Fruit fly (Drosophila melanogaster) whole organism, embryonic: Measurements from ENCODE around the gene dpr14.

ENCODE experiments used
- Atf6 ChIP-seq: fragments of 200-800 bp; sonication (Bioruptor generic); IDR thresholded peaks from 2 replicates; pipeline ENCODE4 v1.3.6; 2022; ENCODE audit warnings: missing biosample characterization, missing genetic modification characterization
- B-H1 ChIP-seq: fragments of 200-800 bp; sonication (Bioruptor generic); IDR thresholded peaks from 3 replicates; pipeline ENCODE4 v1.3.6; 2022; ENCODE audit warnings: missing biosample characterization, missing genetic modification characterization
- Bteb2 ChIP-seq: fragments of 200-800 bp; sonication (Bioruptor generic); optimal IDR thresholded peaks from 2 replicates; lab custom pipeline; 2016; ENCODE audit warnings: missing biosample characterization, missing genetic modification characterization
- CG10654 ChIP-seq: fragments of 200-800 bp; sonication (Bioruptor generic); optimal IDR thresholded peaks from 2 replicates; lab custom pipeline; 2016; ENCODE audit warnings: missing biosample characterization, missing genetic modification characterization
- CG10979 ChIP-seq: fragments of 200-800 bp; sonication (Bioruptor generic); optimal IDR thresholded peaks from 2 replicates; lab custom pipeline; 2018; ENCODE audit warnings: missing biosample characterization, mild to moderate bottlenecking, missing genetic modification characterization, moderate library complexity
- CG11093 ChIP-seq: fragments of 200-800 bp; sonication (Bioruptor generic); IDR thresholded peaks from 3 replicates; pipeline ENCODE4 v1.3.6; 2022; ENCODE audit warnings: missing biosample characterization, missing genetic modification characterization
- CG11247 ChIP-seq: fragments of 200-800 bp; sonication (Bioruptor generic); IDR thresholded peaks from 2 replicates; pipeline ENCODE4 v1.3.6; 2022; ENCODE audit warnings: missing biosample characterization, missing genetic modification characterization
- CG11456 ChIP-seq: fragments of 200-800 bp; sonication (Bioruptor generic); IDR thresholded peaks from 3 replicates; pipeline ENCODE4 v1.3.6; 2022; ENCODE audit warnings: missing biosample characterization, missing genetic modification characterization
- CG11504 ChIP-seq: fragments of 200-800 bp; sonication (Bioruptor generic); optimal IDR thresholded peaks from 3 replicates; lab custom pipeline; 2019; ENCODE audit warnings: missing biosample characterization, mild to moderate bottlenecking, missing genetic modification characterization, moderate library complexity
- CG11695 ChIP-seq: fragments of 200-800 bp; sonication (Bioruptor generic); IDR thresholded peaks from 3 replicates; pipeline ENCODE4 v1.3.6; 2022; ENCODE audit warnings: missing biosample characterization, missing genetic modification characterization
- CG15479 ChIP-seq: fragments of 200-800 bp; sonication (Bioruptor generic); optimal IDR thresholded peaks from 3 replicates; lab custom pipeline; 2019; ENCODE audit warnings: missing biosample characterization, mild to moderate bottlenecking, missing genetic modification characterization, moderate library complexity
- CG16815 ChIP-seq: fragments of 200-800 bp; sonication (Bioruptor generic); optimal IDR thresholded peaks from 3 replicates; lab custom pipeline; 2017; ENCODE audit warnings: missing biosample characterization, mild to moderate bottlenecking, missing genetic modification characterization
- CG17385 ChIP-seq: fragments of 200-800 bp; sonication (Bioruptor generic); optimal IDR thresholded peaks from 3 replicates; lab custom pipeline; 2018; ENCODE audit warnings: missing biosample characterization, mild to moderate bottlenecking, missing genetic modification characterization
- CG17802 ChIP-seq: fragments of 200-800 bp; sonication (Bioruptor generic); optimal IDR thresholded peaks from 2 replicates; lab custom pipeline; 2018; ENCODE audit warnings: missing biosample characterization, mild to moderate bottlenecking, missing genetic modification characterization, moderate library complexity
- CG18262 ChIP-seq: fragments of 200-800 bp; optimal IDR thresholded peaks from 3 replicates; lab custom pipeline; 2019; ENCODE audit warnings: missing biosample characterization, mild to moderate bottlenecking, missing genetic modification characterization, moderate library complexity
- CG18619 ChIP-seq: fragments of 200-800 bp; sonication (Bioruptor generic); optimal IDR thresholded peaks from 3 replicates; lab custom pipeline; 2017; ENCODE audit warnings: missing biosample characterization, mild to moderate bottlenecking, missing genetic modification characterization
- CG2202 ChIP-seq: fragments of 200-800 bp; sonication (Bioruptor generic); optimal IDR thresholded peaks from 2 replicates; lab custom pipeline; 2018; ENCODE audit warnings: missing biosample characterization, mild to moderate bottlenecking, missing genetic modification characterization
- CG3281 ChIP-seq: fragments of 200-800 bp; sonication (Bioruptor generic); optimal IDR thresholded peaks from 3 replicates; lab custom pipeline; 2017; ENCODE audit warnings: missing biosample characterization, mild to moderate bottlenecking, missing genetic modification characterization
- CG3838 ChIP-seq: fragments of 200-800 bp; sonication (Bioruptor generic); optimal IDR thresholded peaks from 3 replicates; lab custom pipeline; 2016; ENCODE audit warnings: missing biosample characterization, missing genetic modification characterization
- CG3847 ChIP-seq: fragments of 200-800 bp; sonication (Bioruptor generic); IDR thresholded peaks from 2 replicates; pipeline ENCODE4 v1.3.6; 2022; ENCODE audit warnings: missing biosample characterization, missing genetic modification characterization
- CG42726 ChIP-seq: fragments of 200-800 bp; sonication (Bioruptor generic); IDR thresholded peaks from 2 replicates; pipeline ENCODE4 v1.3.6; 2022; ENCODE audit warnings: missing biosample characterization, missing genetic modification characterization; ENCODE audit not compliant: partially characterized antibody
- CG6175 ChIP-seq: fragments of 200-800 bp; sonication (Bioruptor generic); IDR thresholded peaks from 3 replicates; pipeline ENCODE4 v1.3.6; 2022; ENCODE audit warnings: missing biosample characterization, missing genetic modification characterization
- CG7556 ChIP-seq: fragments of 200-800 bp; sonication (Bioruptor generic); optimal IDR thresholded peaks from 2 replicates; lab custom pipeline; 2017; ENCODE audit warnings: missing biosample characterization, mild to moderate bottlenecking, missing genetic modification characterization
- CG7963 ChIP-seq: fragments of 200-800 bp; sonication (Bioruptor generic); IDR thresholded peaks from 3 replicates; pipeline ENCODE4 v1.3.6; 2022; ENCODE audit warnings: missing biosample characterization, missing genetic modification characterization; ENCODE audit not compliant: partially characterized antibody
- CTCF ChIP-seq: fragments of 200-800 bp; sonication (Bioruptor generic); optimal IDR thresholded peaks from 2 replicates; lab custom pipeline; 2017; ENCODE audit warnings: missing biosample characterization, mild to moderate bottlenecking, missing genetic modification characterization, moderate library complexity
- D ChIP-seq, 2 experiments: fragments of 200-800 bp in 1 of 2; fragments of >200 bp in 1 of 2; sonication (Bioruptor generic) in 1 of 2; optimal IDR thresholded peaks; 2 replicates in 1 of 2; 3 replicates in 1 of 2; lab custom pipeline; 2017; ENCODE audit warnings: mild to moderate bottlenecking in 1 of 2, missing biosample characterization in 1 of 2, missing genetic modification characterization in 1 of 2, missing genetic modification reagents in 1 of 2
- Gug ChIP-seq: fragments of 200-800 bp; sonication (Bioruptor generic); IDR thresholded peaks from 4 replicates; pipeline ENCODE4 v1.3.6; 2022; ENCODE audit warnings: missing biosample characterization, missing genetic modification characterization
- Hand ChIP-seq: fragments of 200-800 bp; sonication (Bioruptor generic); optimal IDR thresholded peaks from 2 replicates; lab custom pipeline; 2017; ENCODE audit warnings: mild to moderate bottlenecking, missing biosample characterization, missing genetic modification reagents, missing genetic modification characterization
- Hmr ChIP-seq: fragments of 200-800 bp; sonication (Bioruptor generic); optimal IDR thresholded peaks from 3 replicates; lab custom pipeline; 2017; ENCODE audit warnings: mild to moderate bottlenecking, missing biosample characterization, missing genetic modification reagents, missing genetic modification characterization
- Rfx ChIP-seq: fragments of 200-800 bp; sonication (Bioruptor generic); IDR thresholded peaks from 2 replicates; pipeline ENCODE4 v1.3.6; 2022; ENCODE audit warnings: missing biosample characterization, missing genetic modification characterization
- Rx ChIP-seq: fragments of 200-800 bp; sonication (Bioruptor generic); IDR thresholded peaks from 2 replicates; pipeline ENCODE4 v1.3.6; 2022; ENCODE audit warnings: missing biosample characterization, missing genetic modification characterization
- Sox100B ChIP-seq: fragments of 200-800 bp; sonication (Bioruptor generic); optimal IDR thresholded peaks from 3 replicates; lab custom pipeline; 2018; ENCODE audit warnings: missing biosample characterization, mild to moderate bottlenecking, missing genetic modification characterization
- ato ChIP-seq: fragments of 200-800 bp; sonication (Bioruptor generic); IDR thresholded peaks from 2 replicates; pipeline ENCODE4 v1.3.6; 2022; ENCODE audit warnings: missing biosample characterization, missing genetic modification characterization; ENCODE audit not compliant: partially characterized antibody
- bigmax ChIP-seq: fragments of 200-800 bp; sonication (Bioruptor generic); optimal IDR thresholded peaks from 2 replicates; lab custom pipeline; 2018; ENCODE audit warnings: missing biosample characterization, mild to moderate bottlenecking, missing genetic modification characterization
- chinmo ChIP-seq: fragments of 200-800 bp; sonication (Bioruptor generic); IDR thresholded peaks from 4 replicates; pipeline ENCODE4 v1.3.6; 2022; ENCODE audit warnings: missing biosample characterization, missing genetic modification characterization; ENCODE audit not compliant: partially characterized antibody
- cwo ChIP-seq: fragments of 200-800 bp; sonication (Bioruptor generic); optimal IDR thresholded peaks from 3 replicates; lab custom pipeline; 2017; ENCODE audit warnings: missing biosample characterization, missing genetic modification characterization, mild to moderate bottlenecking, moderate library complexity, missing genetic modification reagents
- da ChIP-seq: fragments of 200-800 bp; sonication (Bioruptor generic); optimal IDR thresholded peaks from 2 replicates; lab custom pipeline; 2016; ENCODE audit warnings: missing biosample characterization, missing genetic modification characterization
- dati ChIP-seq: fragments of 200-800 bp; sonication (Bioruptor generic); IDR thresholded peaks from 2 replicates; pipeline ENCODE4 v1.3.6; 2022; ENCODE audit warnings: missing biosample characterization, missing genetic modification characterization
- ewg ChIP-seq: fragments of 200-800 bp; sonication (Bioruptor generic); optimal IDR thresholded peaks from 3 replicates; lab custom pipeline; 2017; ENCODE audit warnings: mild to moderate bottlenecking, missing biosample characterization, missing genetic modification reagents, missing genetic modification characterization
- gem ChIP-seq: fragments of 200-800 bp; sonication (Bioruptor generic); optimal IDR thresholded peaks from 2 replicates; lab custom pipeline; 2019; ENCODE audit warnings: missing biosample characterization, mild to moderate bottlenecking, missing genetic modification characterization, moderate library complexity
- gfzf ChIP-seq: fragments of 200-800 bp; sonication (Bioruptor generic); optimal IDR thresholded peaks from 2 replicates; lab custom pipeline; 2016; ENCODE audit warnings: missing biosample characterization, mild to moderate bottlenecking, missing genetic modification characterization, moderate library complexity
- knrl ChIP-seq: fragments of 200-800 bp; sonication (Bioruptor generic); IDR thresholded peaks from 3 replicates; pipeline ENCODE4 v1.3.6; 2022; ENCODE audit warnings: missing biosample characterization, missing genetic modification characterization; ENCODE audit not compliant: partially characterized antibody
- oc ChIP-seq: fragments of 200-800 bp; sonication (Bioruptor generic); optimal IDR thresholded peaks from 2 replicates; lab custom pipeline; 2018; ENCODE audit warnings: missing biosample characterization, mild to moderate bottlenecking, missing genetic modification characterization, moderate library complexity
- p53 ChIP-seq: fragments of 200-800 bp; sonication (Bioruptor generic); optimal IDR thresholded peaks from 2 replicates; lab custom pipeline; 2016; ENCODE audit warnings: missing biosample characterization, missing genetic modification characterization
- pan ChIP-seq, 4 experiments: fragments of >200 bp in 3 of 4; fragments of 200-800 bp in 1 of 4; sonication (Bioruptor generic) in 1 of 4; optimal IDR thresholded peaks in 3 of 4; IDR thresholded peaks in 1 of 4; 2 replicates each; pipeline versions ENCODE4 v1.3.6 to Lab custom; 2017 to 2022; ENCODE audit warnings: missing biosample characterization in 2 of 4, missing genetic modification characterization in 2 of 4, mixed read lengths in 1 of 4
- row ChIP-seq: fragments of 200-800 bp; sonication (Bioruptor generic); IDR thresholded peaks from 3 replicates; pipeline ENCODE4 v1.3.6; 2022; ENCODE audit warnings: missing biosample characterization, missing genetic modification characterization
- sd ChIP-seq: fragments of 200-800 bp; sonication (Bioruptor generic); optimal IDR thresholded peaks from 3 replicates; lab custom pipeline; 2018; ENCODE audit warnings: missing biosample characterization, mild to moderate bottlenecking, missing genetic modification characterization, moderate library complexity
- ssp ChIP-seq: fragments of 200-800 bp; sonication (Bioruptor generic); IDR thresholded peaks from 2 replicates; pipeline ENCODE4 v1.3.6; 2022; ENCODE audit warnings: missing biosample characterization, missing genetic modification characterization
- zfh1 ChIP-seq: fragments of 200-800 bp; sonication (Bioruptor generic); IDR thresholded peaks from 3 replicates; pipeline ENCODE4 v1.3.6; 2022; ENCODE audit warnings: missing biosample characterization, missing genetic modification characterization

The dpr14 gene

DNA sequence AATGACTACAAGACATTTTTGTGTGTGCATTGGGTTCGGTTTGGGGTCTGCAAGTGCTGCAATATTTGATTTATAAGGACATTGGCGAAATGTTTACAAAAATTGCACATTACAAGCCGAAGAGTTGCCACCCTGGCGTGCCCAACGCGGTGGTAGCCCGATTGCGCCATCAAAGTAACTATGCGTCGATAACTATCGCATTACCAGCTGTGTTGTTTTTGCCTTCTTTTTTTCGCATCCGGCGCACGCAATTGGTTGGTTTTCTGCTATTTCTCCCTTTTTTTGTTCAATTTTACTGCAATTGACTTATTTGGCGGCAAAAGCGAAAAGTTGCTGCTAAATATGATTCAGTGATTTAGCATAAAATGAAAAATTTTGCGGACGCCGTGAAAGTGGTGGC lies 26.6 kb upstream of the dpr14 start, which contains the start of gene RpS14b (continued):
- TF ChIP-seq Rx (GFP tag; lab: Robert Waterston, UW) (peak; percentile 67), CG7556 (no peak), dati (GFP tag; lab: Robert Waterston, UW) (peak; percentile 41; the same call in 1 of the 2 replicates), CTCF (GFP tag; lab: Kevin White, UChicago) (peak; percentile 26), CG42726 (GFP tag; lab: Robert Waterston, UW) (peak; percentile 70; the same call in 1 of the 2 replicates), CG18619 (GFP tag; lab: Kevin White, UChicago) (peak; percentile 57), CG17385 (peak; percentile 66), Rfx (GFP tag; lab: Robert Waterston, UW) (peak; percentile 88), da (GFP tag; lab: Kevin White, UChicago) (peak; percentile 48), CG7963 (GFP tag; lab: Robert Waterston, UW) (0 out of 3 replicates have a peak, but pooled peaks have one; percentile 43), ssp (GFP tag; lab: Robert Waterston, UW) (peak; percentile 58), CG10979 (tag; lab: Kevin White, UChicago) (peak; percentile 25), CG11504 (tag; lab: Kevin White, UChicago) (peak; percentile 44), CG11456 (GFP tag; lab: Robert Waterston, UW) (peak; percentile 80; the same call in 2 of the 3 replicates), p53 (GFP tag; lab: Kevin White, UChicago) (peak; percentile 23), Sox100B (peak; percentile 45), ewg (GFP tag; lab: Kevin White, UChicago) (peak; percentile 59), row (GFP tag; lab: Robert Waterston, UW) (peak; percentile 53), Hand (GFP tag; lab: Kevin White, UChicago) (no peak), chinmo (GFP tag; lab: Robert Waterston, UW) (peak; percentile 65; the same call in 1 of the 4 replicates), CG11695 (GFP tag; lab: Robert Waterston, UW) (no peak), gfzf (GFP tag; lab: Kevin White, UChicago) (peak; percentile 44), CG6175 (GFP tag; lab: Robert Waterston, UW) (peak; percentile 60; the same call in 1 of the 3 replicates), B-H1 (no peak), CG15479 (GFP tag; lab: Kevin White, UChicago) (peak; percentile 81), CG3281 (peak; percentile 68), oc (tag; lab: Kevin White, UChicago) (no peak), CG11093 (GFP tag; lab: Robert Waterston, UW) (no peak), Atf6 (GFP tag; lab: Robert Waterston, UW) (peak; percentile 64), CG3847 (GFP tag; lab: Robert Waterston, UW) (peak; percentile 61), CG11247 (peak; percentile 73), CG18262 (tag; lab: Kevin White, UChicago) (peak; percentile 22), pan (optimal IDR thresholded peaks at IDR 0.05; lab: Kevin White, UChicago) (no peak), pan (GFP tag; optimal IDR thresholded peaks at IDR 0.05 in 1 of 2, IDR thresholded peaks at IDR 0.05 in 1 of 2) (peak in 1 of 2 experiments; percentile 74), CG3838 (GFP tag; lab: Kevin White, UChicago) (no peak), Gug (peak; percentile 40; the same call in 1 of the 4 replicates), gem (peak; percentile 23), CG2202 (tag; lab: Kevin White, UChicago) (no peak), bigmax (GFP tag; lab: Kevin White, UChicago) (peak; percentile 6), cwo (peak; percentile 35), Hmr (GFP tag; lab: Kevin White, UChicago) (peak; percentile 85), CG17802 (tag; lab: Kevin White, UChicago) (no peak), Bteb2 (GFP tag; lab: Kevin White, UChicago) (peak; percentile 55), D (optimal IDR thresholded peaks at IDR 0.05; lab: Kevin White, UChicago) (no peak), D (GFP tag; optimal IDR thresholded peaks at IDR 0.05; lab: Kevin White, UChicago) (no peak), CG16815 (GFP tag; lab: Kevin White, UChicago) (no peak), zfh1 (GFP tag; lab: Robert Waterston, UW) (peak; percentile 73), sd (tag; lab: Kevin White, UChicago) (peak; percentile 21), ato (peak; percentile 77), knrl (GFP tag; lab: Robert Waterston, UW) (peak; percentile 72), CG10654 (GFP tag; lab: Kevin White, UChicago) (peak; percentile 29)
